Fruit fly (Drosophila melanogaster): ENCODE data around the gene CG31446.

The CG31446 gene

DNA sequence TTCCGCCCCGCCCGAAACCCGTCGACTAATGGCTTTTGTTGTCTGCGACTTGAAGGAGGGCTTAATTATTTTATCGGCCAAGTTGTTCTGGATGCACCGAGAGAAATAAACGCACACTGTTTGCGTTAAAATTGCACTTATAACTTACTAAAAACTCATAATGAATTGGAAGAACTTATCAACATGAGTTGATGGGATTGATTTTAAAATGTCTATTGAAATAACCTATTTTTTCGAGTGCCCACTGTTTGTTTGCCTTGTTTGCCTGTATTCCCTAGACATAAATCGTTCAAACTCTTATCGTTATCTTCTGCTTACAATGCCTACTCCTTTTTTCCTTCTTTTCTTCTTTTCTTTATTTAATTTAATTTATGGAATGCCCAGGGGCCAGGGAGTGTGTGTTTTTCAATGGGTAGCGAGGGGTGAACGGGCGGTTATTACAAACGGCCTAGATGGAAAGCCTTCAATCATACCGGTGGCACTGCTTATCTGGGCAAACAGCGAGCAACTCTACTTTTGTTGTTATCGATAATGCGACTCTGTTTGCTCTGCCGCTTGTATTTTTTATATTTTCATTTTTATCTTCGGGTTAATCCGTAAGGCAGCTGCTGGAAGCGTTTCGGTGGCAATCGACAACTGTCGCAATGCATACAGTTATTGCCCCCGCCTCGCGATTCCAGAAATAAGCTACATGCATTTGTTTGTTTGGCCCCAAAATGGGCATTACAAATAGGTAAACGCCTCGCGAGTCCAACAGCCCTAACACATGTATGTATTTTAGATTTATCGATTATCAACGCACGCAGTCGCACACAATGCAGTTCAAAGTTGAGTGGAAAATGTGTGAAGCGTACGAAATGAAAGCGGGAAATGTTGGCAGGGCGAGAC lies 16.5 kb upstream of the CG31446 start (continued):
- peak; percentile 58; the same call in 1 of the 3 replicates for TF ChIP-seq Optix (GFP tag; IDR thresholded peaks at IDR 0.05)
- no peak for TF ChIP-seq CG10321 (GFP tag; IDR thresholded peaks at IDR 0.05)
- TF ChIP-seq kah (GFP tag; optimal IDR thresholded peaks at IDR 0.05), result no peak
- no peak for TF ChIP-seq CG6272 (GFP tag; IDR thresholded peaks at IDR 0.05)
- no peak for TF ChIP-seq Sin3A (optimal IDR thresholded peaks at IDR 0.05)
- no peak for TF ChIP-seq C15 (GFP tag; IDR thresholded peaks at IDR 0.05)
- TF ChIP-seq Lhr (GFP tag; optimal IDR thresholded peaks at IDR 0.05), result peak; percentile 40
- peak; percentile 17 for TF ChIP-seq maf-S (GFP tag; optimal IDR thresholded peaks at IDR 0.05)
- TF ChIP-seq Sry-δ (GFP tag; optimal IDR thresholded peaks at IDR 0.05), result no peak
- no peak for TF ChIP-seq CG4854 (GFP tag; optimal IDR thresholded peaks at IDR 0.05)
- TF ChIP-seq MTF-1 (GFP tag; optimal IDR thresholded peaks at IDR 0.05; ENCODE audit: borderline replicate concordance), result no peak
- TF ChIP-seq grau (tag; optimal IDR thresholded peaks at IDR 0.05), result peak; percentile 68
- no peak for TF ChIP-seq Adf1 (GFP tag; IDR thresholded peaks at IDR 0.05)
- peak; percentile 62 for TF ChIP-seq CG8089 (GFP tag; optimal IDR thresholded peaks at IDR 0.05)
- no peak for TF ChIP-seq gsb (GFP tag; IDR thresholded peaks at IDR 0.05)
- peak; percentile 28 for TF ChIP-seq CG14710 (tag; optimal IDR thresholded peaks at IDR 0.05)
- no peak for TF ChIP-seq wdn (GFP tag; IDR thresholded peaks at IDR 0.05)
- TF ChIP-seq slbo (GFP tag; IDR thresholded peaks at IDR 0.05), result no peak
- no peak for TF ChIP-seq CG10274 (GFP tag; optimal IDR thresholded peaks at IDR 0.05)
- no peak for TF ChIP-seq CG1233 (GFP tag; optimal IDR thresholded peaks at IDR 0.05)
- TF ChIP-seq eve (GFP tag; optimal IDR thresholded peaks at IDR 0.05), result peak in 1 of 2 experiments; percentile 84
- TF ChIP-seq CG10431 (GFP tag; optimal IDR thresholded peaks at IDR 0.05), result peak; percentile 22
- TF ChIP-seq chn (GFP tag; optimal IDR thresholded peaks at IDR 0.05), result peak; percentile 45
- TF ChIP-seq seq (GFP tag; IDR thresholded peaks at IDR 0.05), result no peak
- peak; percentile 4 for TF ChIP-seq Dek (tag; optimal IDR thresholded peaks at IDR 0.05)
- no peak for TF ChIP-seq CG8765 (GFP tag; IDR thresholded peaks at IDR 0.05)
- no peak for TF ChIP-seq Gsc (GFP tag; IDR thresholded peaks at IDR 0.05)
- no peak for TF ChIP-seq inv (GFP tag; IDR thresholded peaks at IDR 0.05; ENCODE audit: partially characterized antibody)
- TF ChIP-seq CG31388 (GFP tag; optimal IDR thresholded peaks at IDR 0.05), result no peak
- TF ChIP-seq CG6689 (GFP tag; IDR thresholded peaks at IDR 0.05), result peak; percentile 61
- no peak for TF ChIP-seq CG10565 (GFP tag; optimal IDR thresholded peaks at IDR 0.05)
- no peak for TF ChIP-seq lbe (GFP tag; optimal IDR thresholded peaks at IDR 0.05)
- TF ChIP-seq Taf1 (GFP tag; IDR thresholded peaks at IDR 0.05), result no peak
- TF ChIP-seq sug (tag; optimal IDR thresholded peaks at IDR 0.05), result no peak
- TF ChIP-seq luna (GFP tag; optimal IDR thresholded peaks at IDR 0.05), result no peak
- TF ChIP-seq CG13424 (tag; optimal IDR thresholded peaks at IDR 0.05), result peak; percentile 47
- TF ChIP-seq her (GFP tag; optimal IDR thresholded peaks at IDR 0.05), result peak; percentile 34
- TF ChIP-seq CG11695 (GFP tag; IDR thresholded peaks at IDR 0.05), result 0 out of 3 replicates have a peak, but pooled peaks have one; percentile 17
- peak; percentile 54 for TF ChIP-seq CG10979 (tag; optimal IDR thresholded peaks at IDR 0.05)
- peak; percentile 35 for TF ChIP-seq CG17385 (GFP tag; optimal IDR thresholded peaks at IDR 0.05)
- TF ChIP-seq sens-2 (GFP tag; IDR thresholded peaks at IDR 0.05), result peak; percentile 57; the same call in 1 of the 2 replicates
- TF ChIP-seq CG12391 (tag; optimal IDR thresholded peaks at IDR 0.05), result peak; percentile 68
- peak; percentile 17; the same call in 1 of the 2 replicates for TF ChIP-seq ssp (GFP tag; IDR thresholded peaks at IDR 0.05)
- peak; percentile 69 for TF ChIP-seq CG7556 (GFP tag; optimal IDR thresholded peaks at IDR 0.05)
- peak; percentile 52 for TF ChIP-seq ci (GFP tag; IDR thresholded peaks at IDR 0.05)
- TF ChIP-seq CG6175 (GFP tag; IDR thresholded peaks at IDR 0.05), result no peak
- TF ChIP-seq Camta (GFP tag; optimal IDR thresholded peaks at IDR 0.05), result peak; percentile 57
- TF ChIP-seq CG17361 (GFP tag; IDR thresholded peaks at IDR 0.05), result peak; percentile 60; the same call in 2 of the 3 replicates
- TF ChIP-seq lilli (GFP tag; optimal IDR thresholded peaks at IDR 0.05), result peak; percentile 43
- peak; percentile 61 for TF ChIP-seq stc (GFP tag; IDR thresholded peaks at IDR 0.05)

All from whole organism, embryonic.